Worm (Caenorhabditis elegans) whole organism, L4/young adult: ENCODE data around the gene srg-62.

Experiments
- W03F9.2 ChIP-seq: fragments of 150-350 bp; optimal IDR thresholded peaks from 2 replicates; lab custom pipeline; 2014; ENCODE audit warnings: missing biosample characterization, missing genetic modification characterization
- dao-5 ChIP-seq: sonication (generic microtip); optimal IDR thresholded peaks from 2 replicates; lab custom pipeline; 2016; ENCODE audit warnings: missing genotype, missing genetic modification characterization, moderate library complexity, missing compliant biosample characterization
- him-1 ChIP-seq: sonication (generic microtip); optimal IDR thresholded peaks from 2 replicates; lab custom pipeline; 2016; ENCODE audit warnings: missing genotype, missing genetic modification reagents, missing genetic modification characterization, missing compliant biosample characterization

srg-62 gene

ce11 chrV:2740228-2740627 lies 2.0 kb downstream of the srg-62 start, which contains the start of gene srg-61:
srg-61 (minus strand) TSS chrV:2740328.
- TF ChIP-seq him-1 (no peak), W03F9.2 (tag; lab: Kevin White, UChicago) (no peak), dao-5 (tag; lab: Kevin White, UChicago) (no peak)

- no peak for TF ChIP-seq dao-5 (tag; lab: Kevin White, UChicago)
- no peak for TF ChIP-seq W03F9.2 (tag; lab: Kevin White, UChicago)
- no peak for TF ChIP-seq him-1
Measured at ce11 chrV:2739607-2740006, 2.6 kb downstream of the srg-62 start.

DNA sequence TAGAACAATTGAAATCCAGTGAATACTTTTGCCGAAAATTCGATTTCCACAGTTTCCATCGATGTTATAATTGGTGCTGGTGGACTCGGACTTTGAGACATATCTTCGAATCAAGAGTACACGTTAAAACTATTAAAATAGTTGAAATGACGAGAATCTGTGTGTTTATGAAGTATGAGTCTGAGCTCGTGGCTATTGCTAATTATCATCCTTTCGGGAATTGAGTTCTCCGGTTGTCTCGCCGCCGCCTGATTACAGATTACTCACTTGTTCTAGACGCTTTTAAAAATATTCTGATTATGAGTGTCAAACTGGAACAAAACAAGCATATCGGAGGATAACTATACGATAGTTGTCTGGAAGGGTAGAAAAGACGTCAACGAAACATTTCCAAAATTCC lies 4.0 kb downstream of the srg-62 start, which contains the start of gene srg-56:
Gene srg-56 (minus strand): TSS at position 101 of the 400 bp plus-strand sequence.
- TF ChIP-seq him-1 (no peak), W03F9.2 (tag; lab: Kevin White, UChicago) (no peak), dao-5 (tag; lab: Kevin White, UChicago) (no peak)

DNA sequence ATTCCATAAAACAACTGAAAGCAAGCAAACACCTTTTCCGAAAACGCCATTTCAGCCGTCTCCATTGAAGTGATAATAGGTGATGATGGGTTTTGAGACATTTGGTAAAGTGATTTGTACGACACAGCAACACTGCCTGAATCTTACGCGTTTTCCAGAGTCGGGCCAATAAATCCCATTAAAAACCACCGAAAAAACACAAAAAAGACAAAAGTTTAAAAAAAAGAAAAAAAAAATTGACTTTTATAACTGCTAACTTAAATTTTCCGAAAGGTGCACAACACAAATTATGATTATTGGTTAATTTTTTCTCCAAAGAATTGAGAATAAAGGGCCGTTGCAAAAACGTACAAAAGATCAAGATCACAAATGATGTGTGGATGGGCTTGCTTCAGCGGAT lies 7.8 kb downstream of the srg-62 start, which contains the start of gene srg-57:
Gene srg-57 (minus strand): TSS at position 101 of the 400 bp plus-strand sequence.
- TF ChIP-seq W03F9.2 (tag; lab: Kevin White, UChicago): no peak
- TF ChIP-seq him-1: no peak
- no peak for TF ChIP-seq dao-5 (tag; lab: Kevin White, UChicago)

- TF ChIP-seq him-1 (no peak), dao-5 (tag; lab: Kevin White, UChicago) (no peak), W03F9.2 (tag; lab: Kevin White, UChicago) (no peak)
Measured at ce11 chrV:2730784-2731480, 11.3 kb downstream of the srg-62 start, which contains the start of gene dod-3. dod-3 (minus strand) TSS chrV:2731098.

DNA sequence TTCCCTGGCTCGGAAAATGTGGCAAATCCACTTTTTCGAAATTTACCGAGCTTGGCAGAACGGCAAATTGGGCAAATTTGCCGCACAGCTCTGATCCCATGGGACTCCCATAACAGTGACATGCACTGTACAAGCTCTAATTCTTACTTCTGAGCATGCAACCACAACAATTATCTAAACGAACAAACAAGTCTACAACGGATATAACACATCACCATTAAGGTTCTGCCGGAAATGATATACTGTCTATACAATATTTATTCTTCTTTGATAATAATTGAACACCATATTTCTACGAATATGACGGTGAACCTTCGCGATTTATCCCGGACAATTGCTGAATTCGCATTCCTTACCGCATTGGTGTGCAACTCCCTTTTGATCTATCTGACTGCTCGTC lies 14.0 kb downstream of the srg-62 start, which contains the start of gene str-33:
Gene str-33 (plus strand): TSS at position 301 of the 400 bp plus-strand sequence.
- no peak for TF ChIP-seq him-1
- no peak for TF ChIP-seq dao-5 (tag; lab: Kevin White, UChicago)
- no peak for TF ChIP-seq W03F9.2 (tag; lab: Kevin White, UChicago)

ce11 chrV:2727101-2727500 lies 15.1 kb downstream of the srg-62 start, which contains the start of gene str-13:
str-13 (minus strand) TSS chrV:2727201.
- TF ChIP-seq him-1 (no peak), W03F9.2 (tag; lab: Kevin White, UChicago) (no peak), dao-5 (tag; lab: Kevin White, UChicago) (no peak)

- TF ChIP-seq W03F9.2 (tag; lab: Kevin White, UChicago) (no peak), dao-5 (tag; lab: Kevin White, UChicago) (no peak), him-1 (no peak)
Measured at ce11 chrV:2725225-2725624, 17.0 kb downstream of the srg-62 start, which contains the start of gene srg-59. srg-59 (minus strand) TSS chrV:2725325.

- TF ChIP-seq him-1 (no peak), dao-5 (tag; lab: Kevin White, UChicago) (no peak), W03F9.2 (tag; lab: Kevin White, UChicago) (no peak)
Measured at ce11 chrV:2722555-2722954, 19.6 kb downstream of the srg-62 start, which contains the start of gene srg-60. srg-60 (minus strand) TSS chrV:2722655.

DNA sequence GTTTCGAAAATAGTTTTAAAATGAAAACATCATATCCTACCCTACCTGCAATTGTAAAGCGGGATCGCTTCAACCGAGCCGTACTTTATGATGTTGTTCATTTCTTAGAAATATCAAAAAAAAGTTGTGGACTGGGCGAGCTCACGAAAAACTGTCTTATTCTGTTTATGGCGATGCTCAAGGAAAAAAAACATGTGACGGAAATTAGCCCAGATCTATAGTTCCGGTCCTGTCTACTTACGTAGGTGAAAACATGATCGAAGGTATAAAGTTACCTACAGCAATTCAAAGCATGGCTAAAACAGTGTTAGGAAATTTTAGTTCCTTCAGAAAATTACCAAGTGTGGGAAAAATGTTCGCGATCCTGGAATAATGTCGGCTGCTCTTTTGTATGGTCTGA lies 21.4 kb downstream of the srg-62 start, which contains the start of gene srt-27:
Gene srt-27 (minus strand): TSS at position 101 of the 400 bp plus-strand sequence.
- TF ChIP-seq him-1 (no peak), W03F9.2 (tag; lab: Kevin White, UChicago) (no peak), dao-5 (tag; lab: Kevin White, UChicago) (no peak)

DNA sequence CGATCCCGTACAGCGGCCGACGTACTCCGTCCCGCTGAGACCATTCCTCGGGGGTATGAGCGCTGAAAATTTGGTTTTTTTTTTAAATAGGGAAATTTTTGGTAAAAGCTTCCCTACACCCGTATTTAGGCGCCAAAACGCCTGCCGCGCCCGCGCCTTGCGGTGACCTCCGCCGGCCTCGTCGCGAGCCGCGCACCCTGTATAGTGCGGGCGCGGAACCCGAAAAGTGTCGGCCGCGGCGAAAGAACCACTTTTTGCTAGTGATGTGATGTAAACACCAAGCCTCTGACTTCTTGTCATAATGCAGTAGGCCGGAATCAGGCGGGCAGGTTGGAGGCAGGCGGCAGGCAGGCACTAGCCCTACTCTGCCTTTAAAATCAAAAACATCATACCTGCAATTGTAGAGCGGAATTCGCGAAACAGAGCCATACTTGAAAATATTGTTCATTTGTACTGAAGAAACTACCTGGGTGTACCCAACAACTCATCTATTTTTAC lies 23.5 kb downstream of the srg-62 start, which contains the start of gene srt-29:
Gene srt-29 (minus strand): TSS at position 448 of the 498 bp plus-strand sequence.
- TF ChIP-seq him-1: no peak
- TF ChIP-seq dao-5 (tag; lab: Kevin White, UChicago): no peak
- no peak for TF ChIP-seq W03F9.2 (tag; lab: Kevin White, UChicago)

DNA sequence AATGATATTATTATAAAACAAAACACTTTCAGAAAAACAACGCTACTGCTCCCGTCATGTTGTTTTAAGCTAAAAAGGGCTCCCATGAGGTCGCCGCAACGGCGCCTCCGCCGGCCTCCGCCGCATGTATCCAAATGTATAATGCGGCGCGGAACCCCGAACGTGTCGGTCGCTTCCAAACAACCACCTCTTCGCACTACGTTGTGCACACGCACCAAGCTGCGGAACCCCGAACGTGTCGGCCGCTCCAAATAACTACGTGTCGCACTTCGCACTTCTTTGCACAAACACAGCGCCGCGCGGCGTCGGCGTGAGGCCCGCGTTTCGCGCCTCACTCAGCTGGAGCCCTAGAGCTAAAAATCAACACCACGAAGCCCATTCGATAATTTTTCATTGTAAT lies 25.3 kb downstream of the srg-62 start:
- no peak for TF ChIP-seq him-1
- no peak for TF ChIP-seq W03F9.2 (tag; lab: Kevin White, UChicago)
- TF ChIP-seq dao-5 (tag; lab: Kevin White, UChicago): no peak

DNA sequence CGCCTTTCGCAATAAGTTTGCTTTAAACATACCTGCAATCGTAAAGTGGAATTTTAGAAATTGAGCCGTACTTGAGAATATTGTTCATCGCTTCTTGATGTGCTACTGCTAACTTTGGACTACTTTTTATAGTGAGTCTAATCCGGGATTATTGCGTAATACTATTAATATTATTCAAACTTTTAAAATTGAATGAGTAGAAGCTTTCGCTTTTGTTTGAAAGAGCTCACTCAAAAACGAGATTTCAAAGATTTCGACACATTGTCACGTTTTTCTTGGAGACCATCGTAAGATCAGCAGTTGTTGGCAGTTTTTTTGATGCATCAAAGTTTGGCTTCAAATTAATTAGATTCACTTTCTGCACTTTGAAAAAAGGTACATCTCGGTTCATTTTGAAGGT lies 28.7 kb downstream of the srg-62 start, which contains the start of gene srt-28:
Gene srt-28 (minus strand): TSS at position 101 of the 400 bp plus-strand sequence.
- TF ChIP-seq dao-5 (tag; lab: Kevin White, UChicago) (no peak), W03F9.2 (tag; lab: Kevin White, UChicago) (no peak), him-1 (no peak)

DNA sequence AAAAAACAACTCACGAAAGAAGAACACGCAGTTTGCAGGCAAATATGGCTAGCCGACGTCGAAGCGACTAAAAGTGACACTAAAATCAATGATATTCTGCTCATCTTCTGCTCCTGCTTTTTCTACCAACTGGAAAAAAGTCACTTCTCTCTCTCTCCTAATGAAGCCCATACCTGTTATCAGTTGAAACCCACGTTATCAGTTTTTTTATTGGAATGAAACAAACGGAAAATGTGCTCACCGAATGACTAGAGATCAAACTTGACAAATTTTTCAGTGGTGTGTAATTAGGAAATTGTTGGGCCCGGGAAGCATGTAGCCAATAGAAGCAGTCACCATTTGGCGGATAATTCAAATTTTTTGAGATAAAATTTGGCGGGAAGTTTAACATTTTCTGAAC lies 30.8 kb downstream of the srg-62 start, which contains the start of gene C24B9.3:
Gene C24B9.3 (minus strand): TSS at position 171 of the 400 bp plus-strand sequence.
- TF ChIP-seq him-1 (no peak), dao-5 (tag; lab: Kevin White, UChicago) (no peak), W03F9.2 (tag; lab: Kevin White, UChicago) (no peak)
